Worm (Caenorhabditis elegans): ENCODE measurements around the gene hlh-8.

- no peak for TF ChIP-seq fkh-10 (GFP tag; optimal IDR thresholded peaks at IDR 0.05)
- TF ChIP-seq elt-2 (tag; optimal IDR thresholded peaks at IDR 0.05) = no peak
- TF ChIP-seq fkh-6 (tag; optimal IDR thresholded peaks at IDR 0.05) = no peak
- no peak for TF ChIP-seq syd-9 (tag; optimal IDR thresholded peaks at IDR 0.05)
- TF ChIP-seq pha-4 (tag; optimal IDR thresholded peaks at IDR 0.05) = no peak
- no peak for TF ChIP-seq nfya-1 (tag; optimal IDR thresholded peaks at IDR 0.05)
- no peak for TF ChIP-seq nhr-11 (tag; optimal IDR thresholded peaks at IDR 0.05)
- no peak for TF ChIP-seq ceh-30 (tag; optimal IDR thresholded peaks at IDR 0.05)
- TF ChIP-seq K02D7.2 (tag; optimal IDR thresholded peaks at IDR 0.05) = no peak
- no peak for TF ChIP-seq pag-3 (tag; optimal IDR thresholded peaks at IDR 0.05; ENCODE audit: borderline replicate concordance)
- TF ChIP-seq ceh-22 (tag; optimal IDR thresholded peaks at IDR 0.05) = no peak
- no peak for TF ChIP-seq C08G9.2 (tag; optimal IDR thresholded peaks at IDR 0.05)
These were observed 31.1 kb downstream of the hlh-8 start, which contains the start of gene C02B8.1 for ce11 chrX:8147398-8147797.
